Worm (Caenorhabditis elegans) whole organism, L4 larva: ENCODE measurements around the gene unc-41.

Source experiments
- F37D6.2 ChIP-seq: sonication (generic microtip); optimal IDR thresholded peaks from 2 replicates; lab custom pipeline; 2016; ENCODE audit warnings: mild to moderate bottlenecking, missing genetic modification characterization, missing compliant biosample characterization
- Y75B8A.6 ChIP-seq: fragments of 200-800 bp; sonication (Bioruptor generic); IDR thresholded peaks from 2 replicates; pipeline ENCODE4 v1.3.6; 2022; ENCODE audit warnings: missing genetic modification reagents, missing genetic modification characterization, missing compliant biosample characterization
- ZK546.5 ChIP-seq, 2 experiments: sonication (generic microtip); optimal IDR thresholded peaks; 2 replicates each; lab custom pipeline; 2017; ENCODE audit warnings: missing biosample characterization in 2 of 2, missing genetic modification characterization in 2 of 2
- aha-1 ChIP-seq: fragments of 150-350 bp; peaks from one replicate; lab custom pipeline; 2014; ENCODE audit warnings: missing biosample characterization, missing genetic modification characterization
- attf-4 ChIP-seq: sonication (generic microtip); optimal IDR thresholded peaks from 3 replicates; lab custom pipeline; 2017; ENCODE audit warnings: missing biosample characterization, missing genetic modification characterization
- ceh-20 ChIP-seq: fragments of 200-800 bp; sonication (Bioruptor generic); IDR thresholded peaks from 2 replicates; pipeline ENCODE4 v1.3.6; 2022; ENCODE audit warnings: missing genetic modification reagents, missing genetic modification characterization, missing compliant biosample characterization
- cey-2 ChIP-seq: sonication (generic microtip); optimal IDR thresholded peaks from 3 replicates; lab custom pipeline; 2017; ENCODE audit warnings: missing genetic modification characterization, mild to moderate bottlenecking, missing compliant biosample characterization, antibody characterized with exemption, borderline replicate concordance; ENCODE audit not compliant: insufficient read depth
- daf-16 ChIP-seq, 3 experiments: sonication (generic microtip); optimal IDR thresholded peaks; 2 replicates each; lab custom pipeline; 2016 to 2017; ENCODE audit warnings: missing genetic modification characterization in 3 of 3, missing genetic modification reagents in 3 of 3, mild to moderate bottlenecking in 2 of 3, missing compliant biosample characterization in 2 of 3, missing biosample characterization in 1 of 3, moderate library complexity in 1 of 3
- daf-8 ChIP-seq: fragments of 200-800 bp; sonication (Bioruptor generic); IDR thresholded peaks from 2 replicates; pipeline ENCODE4 v1.3.6; 2022; ENCODE audit warnings: missing genetic modification characterization, missing compliant biosample characterization
- dmd-6 ChIP-seq: fragments of 200-800 bp; sonication (Bioruptor generic); IDR thresholded peaks from 2 replicates; pipeline ENCODE4 v1.3.6; 2022; ENCODE audit warnings: missing genetic modification reagents, missing genetic modification characterization, missing compliant biosample characterization
- dmd-8 ChIP-seq: fragments of 200-800 bp; sonication (Bioruptor generic); IDR thresholded peaks from 2 replicates; pipeline ENCODE4 v1.3.6; 2022; ENCODE audit warnings: missing genetic modification characterization, missing compliant biosample characterization
- duxl-1 ChIP-seq: sonication (generic microtip); optimal IDR thresholded peaks from 2 replicates; lab custom pipeline; 2016; ENCODE audit warnings: mild to moderate bottlenecking, missing genetic modification characterization, moderate library complexity, missing compliant biosample characterization; ENCODE audit not compliant: poor library complexity
- dve-1 ChIP-seq: sonication (generic microtip); optimal IDR thresholded peaks from 2 replicates; lab custom pipeline; 2017; ENCODE audit warnings: antibody characterized with exemption, mild to moderate bottlenecking, missing genetic modification characterization, missing compliant biosample characterization; ENCODE audit not compliant: insufficient read depth
- hif-1 ChIP-seq, 2 experiments: sonication (generic microtip); optimal IDR thresholded peaks; 2 replicates each; lab custom pipeline; 2016 to 2017; ENCODE audit warnings: missing compliant biosample characterization in 2 of 2, missing genetic modification characterization in 2 of 2, missing genetic modification reagents in 2 of 2, missing genotype in 2 of 2, mild to moderate bottlenecking in 1 of 2
- hlh-11 ChIP-seq: fragments of 200-800 bp; sonication (Bioruptor generic); optimal IDR thresholded peaks from 2 replicates; lab custom pipeline; 2018; ENCODE audit warnings: mild to moderate bottlenecking, missing genetic modification characterization, missing compliant biosample characterization
- lin-29 ChIP-seq: fragments of 200-800 bp; sonication (Bioruptor generic); IDR thresholded peaks from 2 replicates; pipeline ENCODE4 v1.3.6; 2022; ENCODE audit warnings: missing genetic modification reagents, missing genetic modification characterization, missing compliant biosample characterization
- lin-39 ChIP-seq: fragments of 150-350 bp; optimal IDR thresholded peaks from 2 replicates; lab custom pipeline; 2014; ENCODE audit warnings: missing biosample characterization, missing genetic modification reagents, missing genetic modification characterization
- mep-1 ChIP-seq: fragments of 150-350 bp; sonication (generic microtip); optimal IDR thresholded peaks from 3 replicates; lab custom pipeline; 2014; ENCODE audit warnings: missing biosample characterization, missing genetic modification characterization
- mes-2 ChIP-seq: sonication (generic microtip); optimal IDR thresholded peaks from 2 replicates; lab custom pipeline; 2016; ENCODE audit warnings: missing genotype, mild to moderate bottlenecking, missing genetic modification characterization, missing compliant biosample characterization; ENCODE audit not compliant: poor library complexity, severe bottlenecking
- mxl-2 ChIP-seq: fragments of 200-800 bp; sonication (Bioruptor generic); conservative IDR thresholded peaks from 2 replicates; pipeline ENCODE4 v1.3.6; 2022; ENCODE audit warnings: missing genetic modification reagents, missing genetic modification characterization, missing compliant biosample characterization
- nhr-102 ChIP-seq: sonication (generic microtip); optimal IDR thresholded peaks from 2 replicates; lab custom pipeline; 2016; ENCODE audit warnings: mild to moderate bottlenecking, missing genetic modification characterization, moderate library complexity, missing compliant biosample characterization
- nhr-28 ChIP-seq: fragments of 150-350 bp; optimal IDR thresholded peaks from 2 replicates; lab custom pipeline; 2014; ENCODE audit warnings: missing biosample characterization, missing genetic modification characterization
- nhr-41 ChIP-seq: fragments of 200-800 bp; sonication (Bioruptor generic); IDR thresholded peaks from 2 replicates; pipeline ENCODE4 v1.3.6; 2022; ENCODE audit warnings: missing genetic modification reagents, missing genetic modification characterization, missing compliant biosample characterization
- nhr-48 ChIP-seq: sonication (generic microtip); optimal IDR thresholded peaks from 2 replicates; lab custom pipeline; 2016; ENCODE audit warnings: mild to moderate bottlenecking, missing genetic modification characterization, missing compliant biosample characterization
- pha-4 ChIP-seq, 2 experiments: fragments of 150-350 bp in 1 of 2; fragments of 200-800 bp in 1 of 2; sonication (Bioruptor generic) in 1 of 2; IDR thresholded peaks in 1 of 2; optimal IDR thresholded peaks in 1 of 2; 2 replicates each; pipeline versions ENCODE4 v1.3.6 to Lab custom; 2014 to 2022; ENCODE audit warnings: missing genetic modification characterization in 2 of 2, missing genetic modification reagents in 2 of 2, missing biosample characterization in 1 of 2, missing compliant biosample characterization in 1 of 2
- php-3 ChIP-seq: fragments of 200-800 bp; sonication (Bioruptor generic); IDR thresholded peaks from 2 replicates; pipeline ENCODE4 v1.3.6; 2022; ENCODE audit warnings: missing genetic modification reagents, missing genetic modification characterization, missing compliant biosample characterization
- pqm-1 ChIP-seq: sonication (generic microtip); optimal IDR thresholded peaks from 2 replicates; lab custom pipeline; 2017; ENCODE audit warnings: missing biosample characterization, missing genetic modification characterization
- rbr-2 ChIP-seq: sonication (generic microtip); optimal IDR thresholded peaks from 2 replicates; lab custom pipeline; 2016; ENCODE audit warnings: missing genotype, missing genetic modification characterization, missing compliant biosample characterization
- set-16 ChIP-seq: fragments of 200-800 bp; sonication (Bioruptor generic); IDR thresholded peaks from 2 replicates; pipeline ENCODE4 v1.3.6; 2022; ENCODE audit warnings: missing genetic modification reagents, missing genetic modification characterization, missing compliant biosample characterization
- unc-130 ChIP-seq: sonication (generic microtip); optimal IDR thresholded peaks from 2 replicates; lab custom pipeline; 2016; ENCODE audit warnings: missing genetic modification reagents, missing genetic modification characterization, missing compliant biosample characterization
- unc-62 ChIP-seq, 3 experiments: fragments of 150-350 bp in 1 of 3; sonication (generic microtip); optimal IDR thresholded peaks in 2 of 3; peaks in 1 of 3; 1 replicate in 1 of 3; 2 replicates in 2 of 3; lab custom pipeline; 2014 to 2017; ENCODE audit warnings: missing biosample characterization in 3 of 3, missing genetic modification characterization in 3 of 3, missing genetic modification reagents in 3 of 3, missing genotype in 1 of 3
- vab-7 ChIP-seq: fragments of 200-800 bp; sonication (Bioruptor generic); IDR thresholded peaks from 2 replicates; pipeline ENCODE4 v1.3.6; 2022; ENCODE audit warnings: missing genetic modification reagents, missing genetic modification characterization, missing compliant biosample characterization

unc-41 gene

DNA sequence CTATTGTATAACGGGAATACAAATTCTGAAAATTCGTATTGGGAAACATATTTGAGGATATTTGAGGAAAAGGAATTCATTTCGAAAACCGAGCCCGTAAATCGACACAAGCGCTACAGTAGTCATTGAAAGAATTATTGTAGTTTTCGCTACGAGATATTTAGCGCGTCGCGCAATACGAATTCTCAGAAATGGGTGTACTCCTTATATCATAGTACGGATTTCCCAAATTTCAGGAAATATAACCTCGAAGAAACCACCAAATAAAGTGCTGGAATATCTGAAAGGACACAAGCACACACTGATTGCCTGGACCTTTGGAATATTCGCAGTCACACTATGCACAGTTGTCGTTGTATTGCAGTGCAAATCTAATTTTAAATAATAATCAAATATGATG, 48.7 kb downstream of the unc-41 start:
- TF ChIP-seq daf-8 (no peak), ZK546.5 (tag; optimal IDR thresholded peaks at IDR 0.05; lab: Kevin White, UChicago) (no peak), F37D6.2 (no peak), unc-62 (GFP tag; optimal IDR thresholded peaks at IDR 0.05 in 1 of 2; lab: Kevin White, UChicago) (peak in 1 of 2 experiments; percentile 25), unc-62 (tag; optimal IDR thresholded peaks at IDR 0.05; lab: Kevin White, UChicago) (no peak), unc-130 (GFP tag; lab: Kevin White, UChicago) (no peak), nhr-102 (no peak), attf-4 (no peak)

DNA sequence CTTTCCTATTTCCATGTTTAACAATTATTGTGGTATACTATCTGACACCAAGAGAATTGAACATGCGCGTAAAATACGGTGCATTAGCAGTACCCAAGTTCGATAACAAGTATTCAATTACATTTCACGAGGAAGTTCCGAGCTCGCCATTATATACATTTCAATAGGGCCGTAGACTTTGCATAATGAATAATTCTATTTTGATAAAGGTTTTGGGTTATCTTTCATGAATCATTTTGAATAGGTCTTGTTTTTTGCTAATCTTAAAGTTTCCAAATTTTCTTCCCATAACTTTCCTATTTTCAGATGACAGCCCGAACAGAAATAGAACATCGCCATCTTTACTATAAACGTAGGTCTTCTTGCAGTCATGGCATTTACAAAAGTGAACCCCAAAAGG, 49.8 kb downstream of the unc-41 start, which contains the start of gene C50H2.13:
Gene C50H2.13, plus strand, starts transcription at position 301 of the 400 bp plus-strand sequence.
- TF ChIP-seq aha-1 (tag; lab: Kevin White, UChicago) = peak; percentile 46
- no peak for TF ChIP-seq hif-1 (tag; optimal IDR thresholded peaks at IDR 0.05; lab: Kevin White, UChicago)
- TF ChIP-seq ceh-20 (GFP tag; lab: Robert Waterston, UW) = no peak
- TF ChIP-seq, all 104 proteins: peak for 1

DNA sequence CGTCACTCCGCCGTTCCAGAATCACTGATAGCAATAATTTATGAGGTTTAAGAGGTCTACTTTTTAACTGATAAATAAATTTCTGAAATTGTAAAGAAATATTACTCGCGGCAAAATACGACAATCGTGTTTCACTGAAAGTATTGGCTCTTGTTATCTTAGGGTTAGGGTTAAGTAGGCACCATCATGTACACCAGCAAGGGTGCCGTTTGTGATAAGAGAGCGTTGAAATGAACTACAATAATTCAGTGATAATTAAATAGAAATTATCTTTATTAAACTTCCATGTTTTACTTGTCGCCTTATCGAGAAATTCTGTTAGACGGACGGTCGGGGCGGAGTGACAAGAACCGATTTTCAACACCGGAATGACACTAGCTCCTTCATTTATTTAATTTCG, 50.4 kb downstream of the unc-41 start:
- TF ChIP-seq nhr-48 (tag; lab: Kevin White, UChicago) (peak; percentile 12), duxl-1 (no peak), nhr-28 (tag; lab: Kevin White, UChicago) (peak; percentile 76), pqm-1 (tag; lab: Kevin White, UChicago) (peak; percentile 97), lin-29 (GFP tag; lab: Robert Waterston, UW) (no peak), vab-7 (GFP tag; lab: Robert Waterston, UW) (no peak), set-16 (GFP tag; lab: Robert Waterston, UW) (no peak), dve-1 (peak; percentile 61), pha-4 (GFP tag; IDR thresholded peaks at IDR 0.05; lab: Robert Waterston, UW) (no peak), pha-4 (tag; optimal IDR thresholded peaks at IDR 0.05; lab: Kevin White, UChicago) (no peak), rbr-2 (tag; lab: Kevin White, UChicago) (no peak), dmd-6 (GFP tag; lab: Robert Waterston, UW) (peak; percentile 61), daf-16 (GFP tag; optimal IDR thresholded peaks at IDR 0.05; lab: Kevin White, UChicago) (peak in 1 of 2 experiments; percentile 17), daf-16 (tag; optimal IDR thresholded peaks at IDR 0.05; lab: Kevin White, UChicago) (peak; percentile 59), mes-2 (tag; lab: Kevin White, UChicago) (no peak), aha-1 (tag; lab: Kevin White, UChicago) (no peak), mep-1 (tag; lab: Kevin White, UChicago) (no peak), mxl-2 (GFP tag; lab: Robert Waterston, UW) (no peak), hlh-11 (tag; lab: Kevin White, UChicago) (peak; percentile 74), lin-39 (no peak), nhr-41 (GFP tag; lab: Robert Waterston, UW) (peak; percentile 23; the same call in 1 of the 2 replicates), Y75B8A.6 (GFP tag; lab: Robert Waterston, UW) (no peak), php-3 (GFP tag; lab: Robert Waterston, UW) (0 out of 2 replicates have a peak, but pooled peaks have one; percentile 37), cey-2 (peak; percentile 35)

DNA sequence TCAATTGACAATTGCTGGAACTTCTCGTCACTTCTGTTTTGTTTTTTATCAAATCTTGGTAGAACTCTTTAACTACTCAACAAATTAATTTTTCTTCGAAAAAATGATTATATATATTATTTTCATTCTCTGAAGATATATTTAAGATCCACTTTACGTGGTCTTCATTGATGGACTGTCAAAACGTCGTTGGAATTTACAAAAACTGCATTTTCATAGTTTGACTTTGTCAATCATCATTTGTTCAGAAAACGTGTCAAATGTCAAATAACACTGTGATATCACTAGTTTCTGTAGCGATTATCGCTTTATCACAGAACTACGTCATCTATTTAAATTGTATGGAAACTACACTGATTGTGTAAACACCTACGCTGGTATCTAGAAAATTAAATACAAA, 51.6 kb downstream of the unc-41 start:
- TF ChIP-seq nhr-28 (tag; lab: Kevin White, UChicago) (peak; percentile 42), aha-1 (tag; lab: Kevin White, UChicago) (peak; percentile 91), dmd-6 (GFP tag; lab: Robert Waterston, UW) (peak; percentile 34; the same call in 1 of the 2 replicates), dmd-8 (GFP tag; lab: Robert Waterston, UW) (no peak)
